Worm (Caenorhabditis elegans) whole organism, L1 larva: Measurements from ENCODE around the gene nspb-9.

Source experiments
- ama-1 ChIP-seq: fragments of 150-350 bp; optimal IDR thresholded peaks from 2 replicates; lab custom pipeline; 2014
- elt-3 ChIP-seq, 6 experiments: fragments of 150-350 bp in 1 of 6; sonication (generic microtip); optimal IDR thresholded peaks; 2 replicates each; lab custom pipeline; 2017 to 2018; ENCODE audit warnings: missing biosample characterization in 6 of 6, missing genetic modification characterization in 6 of 6, inconsistent platforms in 1 of 6
- hlh-4 ChIP-seq: sonication (generic microtip); optimal IDR thresholded peaks from 2 replicates; lab custom pipeline; 2016; ENCODE audit warnings: mild to moderate bottlenecking, missing genetic modification characterization, missing compliant biosample characterization
- lin-39 ChIP-seq: fragments of 150-350 bp; optimal IDR thresholded peaks from 2 replicates; lab custom pipeline; 2014; ENCODE audit warnings: missing biosample characterization, missing genetic modification reagents, missing genetic modification characterization
- nhr-11 ChIP-seq: fragments of 150-350 bp; optimal IDR thresholded peaks from 2 replicates; lab custom pipeline; 2014; ENCODE audit warnings: missing biosample characterization, missing genetic modification characterization
- nhr-47 ChIP-seq: sonication (generic microtip); optimal IDR thresholded peaks from 2 replicates; lab custom pipeline; 2016; ENCODE audit warnings: mild to moderate bottlenecking, missing genetic modification characterization, moderate library complexity, missing compliant biosample characterization
- snpc-4 ChIP-seq: fragments of 150-350 bp; optimal IDR thresholded peaks from 2 replicates; lab custom pipeline; 2014; ENCODE audit warnings: missing biosample characterization, missing genetic modification characterization

DNA sequence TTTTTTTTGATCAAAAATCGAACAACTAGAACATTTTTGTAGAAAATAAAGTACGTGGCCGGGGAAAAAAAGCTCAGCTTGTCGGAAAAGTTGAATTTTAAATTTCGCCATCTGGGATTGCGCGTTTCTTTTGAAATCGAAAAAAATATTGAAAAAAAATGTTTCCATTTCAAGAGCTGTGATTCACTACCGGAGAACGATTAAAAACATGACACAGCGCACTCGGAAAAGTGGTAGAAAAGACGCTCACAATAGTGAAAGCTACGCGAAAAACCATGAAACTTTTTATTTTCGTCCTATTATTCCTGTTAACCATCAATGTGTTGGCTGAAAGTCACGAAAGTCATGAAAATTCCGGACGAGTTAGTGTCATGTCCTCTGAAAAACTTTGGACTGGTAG, 42.9 kb upstream of the nspb-9 start, which contains the start of the genes clec-147 and C04H5.7:
- TF ChIP-seq ama-1 (lab: Kevin White, UChicago) (no peak), snpc-4 (tag; lab: Kevin White, UChicago) (no peak), elt-3 (tag; optimal IDR thresholded peaks at IDR 0.05; lab: Kevin White, UChicago) (no peak), nhr-47 (tag; lab: Kevin White, UChicago) (no peak), hlh-4 (no peak), nhr-11 (no peak), lin-39 (tag; lab: Kevin White, UChicago) (no peak)
